Worm (Caenorhabditis elegans): ENCODE data around the gene oac-31.

DNA sequence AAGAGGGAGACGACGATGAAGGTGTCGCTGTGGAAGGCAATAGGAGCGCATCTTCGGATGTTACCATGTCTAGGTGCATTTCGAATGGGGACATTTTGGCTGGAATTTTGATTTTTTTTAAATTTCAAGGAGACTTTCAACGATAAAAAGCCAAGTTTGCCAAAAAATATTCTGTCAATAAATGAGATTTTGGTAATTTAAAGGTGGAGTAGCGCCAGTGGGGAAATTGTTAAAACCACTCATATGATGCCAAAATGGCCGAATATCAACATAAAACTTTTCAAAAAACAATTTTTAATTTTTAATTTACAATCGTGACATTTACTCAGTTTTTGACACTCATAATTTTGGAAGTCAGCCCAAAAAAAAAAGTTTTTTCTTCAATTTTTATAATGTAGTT lies 30.1 kb downstream of the oac-31 start, which contains the start of gene nhr-260:
- TF ChIP-seq lin-13 (GFP tag; optimal IDR thresholded peaks at IDR 0.05): no peak
- no peak for TF ChIP-seq elt-3 (tag; optimal IDR thresholded peaks at IDR 0.05)
